Worm (Caenorhabditis elegans): ENCODE measurements around the gene C05E4.15.

DNA sequence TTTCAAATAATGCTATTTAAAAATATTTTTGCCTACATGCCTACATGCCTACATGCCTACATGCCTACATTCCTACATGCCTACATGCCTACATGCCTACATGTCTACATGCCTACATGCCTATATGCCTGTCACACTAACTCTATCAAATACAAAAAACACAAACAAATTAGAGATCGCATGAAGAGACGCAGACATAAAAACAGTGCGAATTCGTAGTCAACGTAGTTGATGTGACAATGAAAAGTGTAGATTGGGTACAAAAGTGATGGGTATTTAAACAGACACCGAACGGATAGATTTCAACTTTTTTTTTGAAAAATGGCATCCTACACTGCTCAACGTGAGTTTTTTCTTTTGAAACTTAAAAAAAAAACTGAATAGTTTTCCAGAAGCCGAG, 16.1 kb upstream of the C05E4.15 start, which contains the start of gene R09E12.9:
- TF ChIP-seq ama-1 (optimal IDR thresholded peaks at IDR 0.05) (no peak), ama-1 (GFP tag; optimal IDR thresholded peaks at IDR 0.05) (no peak), lin-35 (GFP tag; optimal IDR thresholded peaks at IDR 0.05) (no peak), F52B5.7 (tag; optimal IDR thresholded peaks at IDR 0.05) (no peak), him-1 (tag; optimal IDR thresholded peaks at IDR 0.05) (no peak), F37B4.10 (GFP tag; IDR thresholded peaks at IDR 0.05) (no peak), snpc-1.3 (tag; optimal IDR thresholded peaks at IDR 0.05; ENCODE audit: insufficient read depth) (no peak), T26A5.8 (tag; optimal IDR thresholded peaks at IDR 0.05) (no peak), nhr-90 (tag; optimal IDR thresholded peaks at IDR 0.05) (no peak), ztf-28 (GFP tag; IDR thresholded peaks at IDR 0.05) (no peak)

All from whole organism, young adult.